Worm (Caenorhabditis elegans) whole organism, L1 larva: ENCODE results near the gene hid-1.

Source experiments
- C04F5.9 ChIP-seq: sonication (generic microtip); optimal IDR thresholded peaks from 2 replicates; lab custom pipeline; 2016; ENCODE audit warnings: missing genetic modification characterization, missing compliant biosample characterization
- C34B4.2 ChIP-seq: sonication (generic microtip); optimal IDR thresholded peaks from 2 replicates; lab custom pipeline; 2017; ENCODE audit warnings: mild to moderate bottlenecking, missing genetic modification characterization, missing compliant biosample characterization
- Y116A8C.19 ChIP-seq: sonication (generic microtip); optimal IDR thresholded peaks from 2 replicates; lab custom pipeline; 2016; ENCODE audit warnings: missing compliant biosample characterization, missing genetic modification characterization, borderline replicate concordance
- aha-1 ChIP-seq: fragments of 150-350 bp; optimal IDR thresholded peaks from 2 replicates; lab custom pipeline; 2014; ENCODE audit warnings: missing biosample characterization, missing genetic modification characterization
- alr-1 ChIP-seq: fragments of 200-800 bp; sonication (Bioruptor generic); optimal IDR thresholded peaks from 2 replicates; lab custom pipeline; 2018; ENCODE audit warnings: borderline replicate concordance, mild to moderate bottlenecking, missing genetic modification characterization, missing compliant biosample characterization
- blmp-1 ChIP-seq: fragments of 150-350 bp; optimal IDR thresholded peaks from 2 replicates; lab custom pipeline; 2014; ENCODE audit warnings: missing biosample characterization, missing genetic modification characterization
- ceh-63 ChIP-seq: fragments of 200-800 bp; sonication (Bioruptor generic); optimal IDR thresholded peaks from 2 replicates; lab custom pipeline; 2018; ENCODE audit warnings: mild to moderate bottlenecking, missing genetic modification characterization, missing compliant biosample characterization
- ceh-82 ChIP-seq, 3 experiments: fragments of 150-350 bp in 1 of 3; sonication (generic microtip) in 2 of 3; optimal IDR thresholded peaks; 2 replicates each; lab custom pipeline; 2014 to 2017; ENCODE audit warnings: missing biosample characterization in 3 of 3, missing genetic modification characterization in 3 of 3
- ceh-90 ChIP-seq: sonication (generic microtip); optimal IDR thresholded peaks from 2 replicates; lab custom pipeline; 2016; ENCODE audit warnings: missing genetic modification characterization, missing compliant biosample characterization
- dpl-1 ChIP-seq, 3 experiments: fragments of 150-350 bp in 2 of 3; sonication (generic microtip) in 1 of 3; optimal IDR thresholded peaks; 2 replicates each; lab custom pipeline; 2014 to 2017; ENCODE audit warnings: missing biosample characterization in 3 of 3, missing genetic modification characterization in 3 of 3, missing genetic modification reagents in 3 of 3
- efl-1 ChIP-seq, 4 experiments: fragments of 150-350 bp; optimal IDR thresholded peaks in 3 of 4; peaks in 1 of 4; 1 replicate in 1 of 4; 2 replicates in 3 of 4; lab custom pipeline; 2014; ENCODE audit warnings: missing biosample characterization in 2 of 4, missing genetic modification characterization in 2 of 4, missing genetic modification reagents in 2 of 4
- efl-3 ChIP-seq: fragments of 200-800 bp; sonication (Bioruptor generic); optimal IDR thresholded peaks from 2 replicates; lab custom pipeline; 2018; ENCODE audit warnings: mild to moderate bottlenecking, missing genetic modification characterization, missing compliant biosample characterization
- egl-27 ChIP-seq, 2 experiments: fragments of 150-350 bp in 1 of 2; sonication (generic microtip); optimal IDR thresholded peaks; 3 replicates each; lab custom pipeline; 2017 to 2018; ENCODE audit warnings: missing biosample characterization in 2 of 2, missing genetic modification characterization in 2 of 2, missing genetic modification reagents in 2 of 2
- elt-3 ChIP-seq, 6 experiments: fragments of 150-350 bp in 1 of 6; sonication (generic microtip); optimal IDR thresholded peaks; 2 replicates each; lab custom pipeline; 2017 to 2018; ENCODE audit warnings: missing biosample characterization in 6 of 6, missing genetic modification characterization in 6 of 6, inconsistent platforms in 1 of 6
- ets-5 ChIP-seq: fragments of 200-800 bp; sonication (Bioruptor generic); IDR thresholded peaks from 2 replicates; pipeline ENCODE4 v1.3.6; 2022; ENCODE audit warnings: missing genetic modification characterization, missing compliant biosample characterization
- fkh-10 ChIP-seq: sonication (generic microtip); optimal IDR thresholded peaks from 2 replicates; lab custom pipeline; 2017; ENCODE audit warnings: missing biosample characterization, missing genetic modification reagents, missing genetic modification characterization
- fkh-4 ChIP-seq: sonication (generic microtip); optimal IDR thresholded peaks from 2 replicates; lab custom pipeline; 2016; ENCODE audit warnings: missing compliant biosample characterization, missing genetic modification characterization, borderline replicate concordance
- fos-1 ChIP-seq: fragments of 150-350 bp; optimal IDR thresholded peaks from 2 replicates; lab custom pipeline; 2014; ENCODE audit warnings: missing biosample characterization, missing genetic modification characterization
- hlh-17 ChIP-seq: fragments of 200-800 bp; sonication (Bioruptor generic); optimal IDR thresholded peaks from 2 replicates; lab custom pipeline; 2018; ENCODE audit warnings: missing genetic modification characterization, mild to moderate bottlenecking, missing compliant biosample characterization, moderate library complexity, borderline replicate concordance
- hlh-4 ChIP-seq: sonication (generic microtip); optimal IDR thresholded peaks from 2 replicates; lab custom pipeline; 2016; ENCODE audit warnings: mild to moderate bottlenecking, missing genetic modification characterization, missing compliant biosample characterization
- hpl-2 ChIP-seq: fragments of 150-350 bp; optimal IDR thresholded peaks from 2 replicates; lab custom pipeline; 2014; ENCODE audit warnings: missing biosample characterization, missing genetic modification reagents, missing genetic modification characterization
- irx-1 ChIP-seq: sonication (generic microtip); optimal IDR thresholded peaks from 2 replicates; lab custom pipeline; 2016; ENCODE audit warnings: missing genetic modification characterization, missing compliant biosample characterization
- isw-1 ChIP-seq: fragments of 200-800 bp; sonication (Bioruptor generic); IDR thresholded peaks from 2 replicates; pipeline ENCODE4 v1.3.6; 2022; ENCODE audit warnings: missing genetic modification characterization, missing compliant biosample characterization
- lin-13 ChIP-seq: fragments of 150-350 bp; optimal IDR thresholded peaks from 2 replicates; lab custom pipeline; 2014; ENCODE audit warnings: missing biosample characterization, missing genetic modification reagents, missing genetic modification characterization
- lin-15B ChIP-seq: fragments of 150-350 bp; sonication (generic microtip); optimal IDR thresholded peaks from 3 replicates; lab custom pipeline; 2014; ENCODE audit warnings: missing biosample characterization, missing genetic modification characterization
- lin-35 ChIP-seq, 2 experiments: fragments of 150-350 bp; optimal IDR thresholded peaks; 2 replicates each; lab custom pipeline; 2014; ENCODE audit warnings: missing biosample characterization in 2 of 2, missing genetic modification characterization in 2 of 2, missing genetic modification reagents in 2 of 2
- lir-3 ChIP-seq: sonication (generic microtip); optimal IDR thresholded peaks from 2 replicates; lab custom pipeline; 2016; ENCODE audit warnings: mild to moderate bottlenecking, missing genetic modification characterization, moderate library complexity, missing compliant biosample characterization; ENCODE audit not compliant: poor library complexity
- lsy-2 ChIP-seq, 2 experiments: fragments of 150-350 bp; optimal IDR thresholded peaks; 2 replicates each; lab custom pipeline; 2014; ENCODE audit warnings: missing biosample characterization in 2 of 2, missing genetic modification characterization in 2 of 2
- mab-9 ChIP-seq: fragments of 200-800 bp; sonication (Bioruptor generic); IDR thresholded peaks from 2 replicates; pipeline ENCODE4 v1.3.6; 2022; ENCODE audit warnings: missing genetic modification reagents, missing genetic modification characterization, missing compliant biosample characterization
- mdl-1 ChIP-seq, 2 experiments: fragments of 150-350 bp; optimal IDR thresholded peaks; 2 replicates each; lab custom pipeline; 2014 to 2017; ENCODE audit warnings: missing biosample characterization in 2 of 2, missing genetic modification characterization in 2 of 2, inconsistent platforms in 1 of 2
- mep-1 ChIP-seq: fragments of 150-350 bp; optimal IDR thresholded peaks from 2 replicates; lab custom pipeline; 2014; ENCODE audit warnings: missing biosample characterization, missing genetic modification characterization
- nhr-11 ChIP-seq: fragments of 150-350 bp; optimal IDR thresholded peaks from 2 replicates; lab custom pipeline; 2014; ENCODE audit warnings: missing biosample characterization, missing genetic modification characterization
- nhr-20 ChIP-seq: sonication (generic microtip); optimal IDR thresholded peaks from 2 replicates; lab custom pipeline; 2016; ENCODE audit warnings: mild to moderate bottlenecking, missing genetic modification characterization, missing compliant biosample characterization
- nhr-237 ChIP-seq: fragments of 150-350 bp; optimal IDR thresholded peaks from 2 replicates; lab custom pipeline; 2014; ENCODE audit warnings: missing biosample characterization, missing genetic modification characterization
- nhr-47 ChIP-seq: sonication (generic microtip); optimal IDR thresholded peaks from 2 replicates; lab custom pipeline; 2016; ENCODE audit warnings: mild to moderate bottlenecking, missing genetic modification characterization, moderate library complexity, missing compliant biosample characterization
- nhr-71 ChIP-seq: sonication (generic microtip); optimal IDR thresholded peaks from 2 replicates; lab custom pipeline; 2016; ENCODE audit warnings: mild to moderate bottlenecking, missing genetic modification characterization, moderate library complexity, missing compliant biosample characterization
- nhr-76 ChIP-seq: sonication (generic microtip); optimal IDR thresholded peaks from 2 replicates; lab custom pipeline; 2017; ENCODE audit warnings: missing biosample characterization, missing genetic modification characterization
- nhr-77 ChIP-seq: fragments of 150-350 bp; optimal IDR thresholded peaks from 2 replicates; lab custom pipeline; 2014; ENCODE audit warnings: missing biosample characterization, missing genetic modification characterization
- nhr-84 ChIP-seq: sonication (generic microtip); optimal IDR thresholded peaks from 2 replicates; lab custom pipeline; 2017; ENCODE audit warnings: missing biosample characterization, missing genetic modification characterization
- pag-3 ChIP-seq: sonication (generic microtip); optimal IDR thresholded peaks from 2 replicates; lab custom pipeline; 2017; ENCODE audit warnings: missing genetic modification characterization, mild to moderate bottlenecking, missing compliant biosample characterization, antibody characterized with exemption, borderline replicate concordance; ENCODE audit not compliant: insufficient read depth
- pax-3 ChIP-seq: fragments of 200-800 bp; sonication (Bioruptor generic); optimal IDR thresholded peaks from 2 replicates; lab custom pipeline; 2018; ENCODE audit warnings: mild to moderate bottlenecking, missing genetic modification characterization, moderate library complexity, missing compliant biosample characterization
- rnt-1 ChIP-seq: sonication (generic microtip); optimal IDR thresholded peaks from 2 replicates; lab custom pipeline; 2016; ENCODE audit warnings: mild to moderate bottlenecking, missing genetic modification characterization, moderate library complexity, missing compliant biosample characterization
- sox-4 ChIP-seq: sonication (generic microtip); optimal IDR thresholded peaks from 2 replicates; lab custom pipeline; 2016; ENCODE audit warnings: missing genetic modification characterization, missing compliant biosample characterization
- sptf-1 ChIP-seq: fragments of 150-350 bp; optimal IDR thresholded peaks from 2 replicates; lab custom pipeline; 2014; ENCODE audit warnings: missing biosample characterization, missing genetic modification characterization
- tbx-2 ChIP-seq: sonication (generic microtip); optimal IDR thresholded peaks from 2 replicates; lab custom pipeline; 2016; ENCODE audit warnings: missing genetic modification characterization, missing compliant biosample characterization
- unc-130 ChIP-seq: fragments of 150-350 bp; optimal IDR thresholded peaks from 2 replicates; lab custom pipeline; 2017; ENCODE audit warnings: missing biosample characterization, missing genetic modification characterization, inconsistent platforms
- unc-86 ChIP-seq: sonication (generic microtip); optimal IDR thresholded peaks from 2 replicates; lab custom pipeline; 2016; ENCODE audit warnings: missing genetic modification characterization, missing compliant biosample characterization
- xbp-1 ChIP-seq: sonication (generic microtip); optimal IDR thresholded peaks from 2 replicates; lab custom pipeline; 2016; ENCODE audit warnings: missing genetic modification characterization, missing compliant biosample characterization
- ztf-11 ChIP-seq, 2 experiments: sonication (generic microtip); optimal IDR thresholded peaks; 2 replicates each; lab custom pipeline; 2016 to 2017; ENCODE audit warnings: missing genetic modification characterization in 2 of 2, missing biosample characterization in 1 of 2, missing compliant biosample characterization in 1 of 2
- ztf-4 ChIP-seq: fragments of 150-350 bp; optimal IDR thresholded peaks from 2 replicates; lab custom pipeline; 2014; ENCODE audit warnings: missing biosample characterization, missing genetic modification characterization

Gene hid-1

DNA sequence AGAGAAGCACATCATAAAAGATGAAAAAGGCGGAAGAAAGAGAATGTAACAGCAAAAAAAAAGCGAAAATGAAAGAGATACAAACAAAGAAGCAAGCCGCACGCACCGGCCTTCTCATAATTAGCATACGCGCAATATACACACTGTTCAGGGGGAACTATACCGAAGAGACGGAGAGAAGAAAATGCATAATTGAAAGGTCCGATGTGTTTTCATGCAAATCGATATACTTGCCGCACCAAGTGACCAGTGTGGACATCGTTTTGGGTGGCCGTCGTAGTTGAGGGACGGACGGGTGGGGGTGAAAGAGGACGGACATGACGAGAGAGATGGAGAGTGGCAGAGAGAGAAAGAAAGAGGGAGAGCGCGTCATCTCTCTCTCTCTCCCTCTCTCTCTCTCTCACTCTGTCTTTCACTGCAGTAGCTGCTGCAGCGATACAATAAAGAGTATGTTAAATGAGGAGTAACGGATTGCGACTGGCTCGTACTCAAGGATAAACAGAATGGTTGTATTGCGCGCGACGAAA lies 47.5 kb downstream of the hid-1 start (continued):
- TF ChIP-seq unc-86 (tag; lab: Kevin White, UChicago) (peak; percentile 84), fkh-4 (tag; lab: Kevin White, UChicago) (no peak), isw-1 (peak; percentile 44), hpl-2 (GFP tag; lab: Kevin White, UChicago) (no peak), lin-35 (GFP tag; optimal IDR thresholded peaks at IDR 0.05; lab: Kevin White, UChicago) (peak; percentile 55 to 74), pax-3 (tag; lab: Kevin White, UChicago) (peak; percentile 61), nhr-77 (tag; lab: Kevin White, UChicago) (peak; percentile 85), mdl-1 (tag; optimal IDR thresholded peaks at IDR 0.05; lab: Kevin White, UChicago) (peak in 1 of 2 experiments; percentile 84), irx-1 (tag; lab: Kevin White, UChicago) (peak; percentile 51), efl-3 (GFP tag; lab: Kevin White, UChicago) (no peak), dpl-1 (GFP tag; optimal IDR thresholded peaks at IDR 0.05; lab: Kevin White, UChicago) (peak; percentile 12 to 36 (median 32)), nhr-71 (tag; lab: Kevin White, UChicago) (peak; percentile 95), tbx-2 (tag; lab: Kevin White, UChicago) (peak; percentile 88), ztf-4 (peak; percentile 80), elt-3 (tag; optimal IDR thresholded peaks at IDR 0.05; lab: Kevin White, UChicago) (peak in 1 of 6 experiments; percentile 42), hlh-4 (tag; lab: Kevin White, UChicago) (no peak), nhr-11 (tag; lab: Kevin White, UChicago) (peak; percentile 62), lsy-2 (tag; optimal IDR thresholded peaks at IDR 0.05; lab: Kevin White, UChicago) (peak; percentile 75 to 87), lin-13 (GFP tag; lab: Kevin White, UChicago) (peak; percentile 67), ceh-63 (GFP tag; lab: Kevin White, UChicago) (no peak), rnt-1 (tag; lab: Kevin White, UChicago) (peak; percentile 90), hlh-17 (GFP tag; lab: Kevin White, UChicago) (no peak), pag-3 (tag; lab: Kevin White, UChicago) (no peak), nhr-84 (tag; lab: Kevin White, UChicago) (no peak), ceh-90 (no peak), nhr-20 (tag; lab: Kevin White, UChicago) (peak; percentile 88), sox-4 (no peak), lir-3 (tag; lab: Kevin White, UChicago) (peak; percentile 92), egl-27 (tag; optimal IDR thresholded peaks at IDR 0.05; lab: Kevin White, UChicago) (peak; percentile 66 to 77), Y116A8C.19 (no peak), C04F5.9 (tag; lab: Kevin White, UChicago) (peak; percentile 56), fkh-10 (GFP tag; lab: Kevin White, UChicago) (peak; percentile 85), mab-9 (peak; percentile 66; the same call in 1 of the 2 replicates), lin-15B (tag; lab: Kevin White, UChicago) (no peak), aha-1 (tag; lab: Kevin White, UChicago) (peak; percentile 76), ets-5 (no peak), xbp-1 (tag; lab: Kevin White, UChicago) (peak; percentile 83), mep-1 (tag; lab: Kevin White, UChicago) (peak; percentile 79), sptf-1 (tag; lab: Kevin White, UChicago) (no peak), unc-130 (tag; lab: Kevin White, UChicago) (no peak), nhr-76 (tag; lab: Kevin White, UChicago) (no peak), efl-1 (optimal IDR thresholded peaks at IDR 0.05; lab: Kevin White, UChicago) (peak; percentile 64 to 77), efl-1 (GFP tag; optimal IDR thresholded peaks at IDR 0.05 in 1 of 2; lab: Kevin White, UChicago) (peak in 1 of 2 experiments; percentile 94), blmp-1 (tag; lab: Kevin White, UChicago) (peak; percentile 75), ceh-82 (tag; optimal IDR thresholded peaks at IDR 0.05; lab: Kevin White, UChicago) (peak; percentile 83 to 89 (median 86)), ztf-11 (tag; optimal IDR thresholded peaks at IDR 0.05; lab: Kevin White, UChicago) (peak in 1 of 2 experiments; percentile 79), nhr-237 (tag; lab: Kevin White, UChicago) (peak; percentile 49), nhr-47 (peak; percentile 90), C34B4.2 (tag; lab: Kevin White, UChicago) (no peak), alr-1 (tag; lab: Kevin White, UChicago) (no peak), fos-1 (tag; lab: Kevin White, UChicago) (peak; percentile 81)
